Fruit fly (Drosophila melanogaster): ENCODE results near the gene CG6465.

The CG6465 gene

dm6 chr3R:10626556-10627121, 50.4 kb downstream of the CG6465 start:
- TF ChIP-seq noc (tag; optimal IDR thresholded peaks at IDR 0.05), result no peak

DNA sequence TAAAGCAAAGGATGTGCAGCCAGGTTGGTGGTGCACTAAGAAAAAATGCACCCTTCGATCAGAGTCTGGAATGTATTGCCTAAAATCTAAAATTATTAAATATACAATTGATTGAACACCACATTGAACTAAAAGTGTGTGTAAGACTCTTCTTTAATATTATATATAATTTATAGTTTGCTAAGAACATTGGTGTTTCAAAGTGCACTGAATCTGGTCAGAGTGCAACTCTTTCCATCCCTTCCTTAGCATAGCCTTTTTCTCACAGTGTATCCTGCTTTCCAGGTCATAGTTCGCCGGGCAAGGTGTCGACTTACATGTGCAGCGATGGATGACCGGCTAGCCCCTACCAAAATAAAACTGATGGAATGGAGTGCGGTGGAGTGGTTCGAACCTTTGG, 51.0 kb downstream of the CG6465 start:
- no peak for TF ChIP-seq noc (tag; optimal IDR thresholded peaks at IDR 0.05)

Data from whole organism, larva.